Worm (Caenorhabditis elegans) whole organism, late embryonic: ENCODE data around the gene Y53G8AR.6.

Source experiments
- C38D4.7 ChIP-seq: fragments of 200-800 bp; sonication (Bioruptor generic); optimal IDR thresholded peaks from 2 replicates; lab custom pipeline; 2018; ENCODE audit warnings: mild to moderate bottlenecking, missing genetic modification characterization, moderate library complexity, missing compliant biosample characterization
- F13H6.1 ChIP-seq: sonication (generic microtip); optimal IDR thresholded peaks from 2 replicates; lab custom pipeline; 2016; ENCODE audit warnings: missing genetic modification characterization, missing compliant biosample characterization
- K02D7.2 ChIP-seq: sonication (generic microtip); optimal IDR thresholded peaks from 2 replicates; lab custom pipeline; 2017; ENCODE audit warnings: mild to moderate bottlenecking, missing genetic modification characterization, missing compliant biosample characterization
- K09A11.1 ChIP-seq: sonication (generic microtip); optimal IDR thresholded peaks from 2 replicates; lab custom pipeline; 2017; ENCODE audit warnings: antibody characterized with exemption, mild to moderate bottlenecking, missing genetic modification characterization, missing compliant biosample characterization; ENCODE audit not compliant: insufficient read depth
- T23F11.4 ChIP-seq: fragments of 200-800 bp; sonication (Bioruptor generic); optimal IDR thresholded peaks from 2 replicates; lab custom pipeline; 2018; ENCODE audit warnings: mild to moderate bottlenecking, missing genetic modification characterization, missing compliant biosample characterization
- Y22D7AL.16 ChIP-seq: sonication (generic microtip); optimal IDR thresholded peaks from 2 replicates; lab custom pipeline; 2016; ENCODE audit warnings: missing genetic modification characterization, missing compliant biosample characterization
- ahr-1 ChIP-seq: sonication (generic microtip); optimal IDR thresholded peaks from 2 replicates; lab custom pipeline; 2016; ENCODE audit warnings: missing genetic modification characterization, missing compliant biosample characterization
- ama-1 ChIP-seq: fragments of 150-350 bp; optimal IDR thresholded peaks from 2 replicates; lab custom pipeline; 2014
- ceh-14 ChIP-seq: sonication (generic microtip); optimal IDR thresholded peaks from 2 replicates; lab custom pipeline; 2016; ENCODE audit warnings: missing genotype, missing genetic modification characterization, missing compliant biosample characterization
- ceh-18 ChIP-seq: sonication (generic microtip); optimal IDR thresholded peaks from 2 replicates; lab custom pipeline; 2016; ENCODE audit warnings: missing genetic modification characterization, missing compliant biosample characterization
- ceh-19 ChIP-seq: fragments of 200-800 bp; sonication (Bioruptor generic); optimal IDR thresholded peaks from 2 replicates; lab custom pipeline; 2018; ENCODE audit warnings: mild to moderate bottlenecking, missing genetic modification characterization, missing compliant biosample characterization
- ceh-2 ChIP-seq: sonication (generic microtip); optimal IDR thresholded peaks from 2 replicates; lab custom pipeline; 2016; ENCODE audit warnings: missing genotype, missing genetic modification characterization, missing compliant biosample characterization
- ceh-22 ChIP-seq: sonication (generic microtip); optimal IDR thresholded peaks from 2 replicates; lab custom pipeline; 2017; ENCODE audit warnings: missing biosample characterization, missing genetic modification characterization
- ceh-31 ChIP-seq: sonication (generic microtip); optimal IDR thresholded peaks from 2 replicates; lab custom pipeline; 2016; ENCODE audit warnings: missing genetic modification characterization, missing compliant biosample characterization
- ceh-45 ChIP-seq: fragments of 200-800 bp; sonication (Bioruptor generic); IDR thresholded peaks from 2 replicates; pipeline ENCODE4 v1.3.6; 2022; ENCODE audit warnings: missing genetic modification reagents, missing genetic modification characterization, missing compliant biosample characterization
- ceh-9 ChIP-seq: sonication (generic microtip); optimal IDR thresholded peaks from 2 replicates; lab custom pipeline; 2016; ENCODE audit warnings: mild to moderate bottlenecking, missing genetic modification characterization, inconsistent platforms, missing compliant biosample characterization
- che-1 ChIP-seq: sonication (generic microtip); optimal IDR thresholded peaks from 2 replicates; lab custom pipeline; 2016; ENCODE audit warnings: mild to moderate bottlenecking, missing genetic modification characterization, missing compliant biosample characterization
- dve-1 ChIP-seq: sonication (generic microtip); optimal IDR thresholded peaks from 2 replicates; lab custom pipeline; 2017; ENCODE audit warnings: antibody characterized with exemption, mild to moderate bottlenecking, missing genetic modification characterization, missing compliant biosample characterization
- elt-2 ChIP-seq: sonication (generic microtip); optimal IDR thresholded peaks from 2 replicates; lab custom pipeline; 2016; ENCODE audit warnings: missing genetic modification reagents, missing genetic modification characterization, missing compliant biosample characterization
- elt-4 ChIP-seq: sonication (generic microtip); optimal IDR thresholded peaks from 2 replicates; lab custom pipeline; 2016; ENCODE audit warnings: missing genetic modification characterization, missing compliant biosample characterization
- eyg-1 ChIP-seq: sonication (generic microtip); optimal IDR thresholded peaks from 2 replicates; lab custom pipeline; 2016; ENCODE audit warnings: missing genotype, missing genetic modification characterization, missing compliant biosample characterization
- fax-1 ChIP-seq: sonication (generic microtip); optimal IDR thresholded peaks from 2 replicates; lab custom pipeline; 2016; ENCODE audit warnings: missing genotype, missing genetic modification characterization, missing compliant biosample characterization
- fkh-10 ChIP-seq: fragments of 150-350 bp; optimal IDR thresholded peaks from 2 replicates; lab custom pipeline; 2014; ENCODE audit warnings: missing biosample characterization, missing genetic modification reagents, missing genetic modification characterization
- gmeb-2 ChIP-seq: sonication (generic microtip); optimal IDR thresholded peaks from 2 replicates; lab custom pipeline; 2016; ENCODE audit warnings: missing genetic modification characterization, inconsistent platforms, missing compliant biosample characterization
- hlh-15 ChIP-seq: sonication (generic microtip); optimal IDR thresholded peaks from 2 replicates; lab custom pipeline; 2016; ENCODE audit warnings: missing genetic modification characterization, missing compliant biosample characterization
- hlh-30 ChIP-seq: sonication (generic microtip); optimal IDR thresholded peaks from 2 replicates; lab custom pipeline; 2017; ENCODE audit warnings: antibody characterized with exemption, missing genetic modification characterization, missing compliant biosample characterization; ENCODE audit not compliant: insufficient read depth
- hlh-6 ChIP-seq: sonication (generic microtip); optimal IDR thresholded peaks from 2 replicates; lab custom pipeline; 2016; ENCODE audit warnings: missing genotype, missing genetic modification characterization, missing compliant biosample characterization
- hlh-8 ChIP-seq: sonication (generic microtip); optimal IDR thresholded peaks from 2 replicates; lab custom pipeline; 2016; ENCODE audit warnings: missing genotype, missing genetic modification characterization, missing compliant biosample characterization
- lim-6 ChIP-seq: sonication (generic microtip); optimal IDR thresholded peaks from 2 replicates; lab custom pipeline; 2016; ENCODE audit warnings: missing genetic modification characterization, missing compliant biosample characterization
- lin-11 ChIP-seq: fragments of 200-800 bp; sonication (Bioruptor generic); optimal IDR thresholded peaks from 2 replicates; lab custom pipeline; 2018; ENCODE audit warnings: mild to moderate bottlenecking, missing genetic modification characterization, missing compliant biosample characterization
- nfya-1 ChIP-seq: sonication (generic microtip); optimal IDR thresholded peaks from 2 replicates; lab custom pipeline; 2017; ENCODE audit warnings: missing genetic modification characterization, mild to moderate bottlenecking, missing compliant biosample characterization, antibody characterized with exemption, moderate library complexity
- nhr-11 ChIP-seq: fragments of 150-350 bp; optimal IDR thresholded peaks from 2 replicates; lab custom pipeline; 2014; ENCODE audit warnings: missing biosample characterization, missing genetic modification characterization
- npax-4 ChIP-seq: sonication (generic microtip); optimal IDR thresholded peaks from 2 replicates; lab custom pipeline; 2016; ENCODE audit warnings: missing genetic modification characterization, missing compliant biosample characterization
- pag-3 ChIP-seq: sonication (generic microtip); optimal IDR thresholded peaks from 2 replicates; lab custom pipeline; 2016; ENCODE audit warnings: missing compliant biosample characterization, missing genetic modification characterization, borderline replicate concordance
- pax-1 ChIP-seq: fragments of 150-350 bp; optimal IDR thresholded peaks from 2 replicates; lab custom pipeline; 2014; ENCODE audit warnings: missing biosample characterization, missing genetic modification characterization
- pha-4 ChIP-seq: fragments of 150-350 bp; optimal IDR thresholded peaks from 2 replicates; lab custom pipeline; 2018; ENCODE audit warnings: missing biosample characterization, missing genetic modification reagents, missing genetic modification characterization
- pqm-1 ChIP-seq: sonication (generic microtip); optimal IDR thresholded peaks from 2 replicates; lab custom pipeline; 2016; ENCODE audit warnings: missing genetic modification characterization, missing compliant biosample characterization
- pros-1 ChIP-seq: fragments of 150-350 bp; optimal IDR thresholded peaks from 2 replicates; lab custom pipeline; 2014; ENCODE audit warnings: missing biosample characterization, missing genetic modification reagents, missing genetic modification characterization
- ref-2 ChIP-seq: sonication (generic microtip); optimal IDR thresholded peaks from 2 replicates; lab custom pipeline; 2016; ENCODE audit warnings: missing genetic modification characterization, missing compliant biosample characterization
- sdc-2 ChIP-seq: sonication (generic microtip); optimal IDR thresholded peaks from 2 replicates; lab custom pipeline; 2016; ENCODE audit warnings: missing genotype, missing genetic modification characterization, missing compliant biosample characterization
- sox-2 ChIP-seq: fragments of 200-800 bp; sonication (Bioruptor generic); IDR thresholded peaks from 2 replicates; pipeline ENCODE4 v1.3.6; 2022; ENCODE audit warnings: missing genetic modification reagents, missing genetic modification characterization, missing compliant biosample characterization
- sox-4 ChIP-seq: sonication (generic microtip); optimal IDR thresholded peaks from 2 replicates; lab custom pipeline; 2017; ENCODE audit warnings: mild to moderate bottlenecking, missing genetic modification characterization, inconsistent platforms, missing compliant biosample characterization
- tbx-2 ChIP-seq: sonication (generic microtip); optimal IDR thresholded peaks from 2 replicates; lab custom pipeline; 2016; ENCODE audit warnings: missing genetic modification characterization, missing compliant biosample characterization
- ttx-3 ChIP-seq: sonication (generic microtip); optimal IDR thresholded peaks from 2 replicates; lab custom pipeline; 2016; ENCODE audit warnings: missing genetic modification reagents, missing genetic modification characterization, missing compliant biosample characterization
- unc-42 ChIP-seq: sonication (generic microtip); optimal IDR thresholded peaks from 2 replicates; lab custom pipeline; 2016; ENCODE audit warnings: missing genotype, missing genetic modification characterization, missing compliant biosample characterization
- unc-55 ChIP-seq: sonication (generic microtip); optimal IDR thresholded peaks from 2 replicates; lab custom pipeline; 2017; ENCODE audit warnings: missing biosample characterization, missing genetic modification reagents, missing genetic modification characterization
- unc-86 ChIP-seq: sonication (generic microtip); optimal IDR thresholded peaks from 2 replicates; lab custom pipeline; 2016; ENCODE audit warnings: missing genetic modification characterization, missing compliant biosample characterization
- ztf-16 ChIP-seq: sonication (generic microtip); optimal IDR thresholded peaks from 2 replicates; lab custom pipeline; 2017; ENCODE audit warnings: missing genetic modification characterization, missing compliant biosample characterization

Y53G8AR.6 gene

DNA sequence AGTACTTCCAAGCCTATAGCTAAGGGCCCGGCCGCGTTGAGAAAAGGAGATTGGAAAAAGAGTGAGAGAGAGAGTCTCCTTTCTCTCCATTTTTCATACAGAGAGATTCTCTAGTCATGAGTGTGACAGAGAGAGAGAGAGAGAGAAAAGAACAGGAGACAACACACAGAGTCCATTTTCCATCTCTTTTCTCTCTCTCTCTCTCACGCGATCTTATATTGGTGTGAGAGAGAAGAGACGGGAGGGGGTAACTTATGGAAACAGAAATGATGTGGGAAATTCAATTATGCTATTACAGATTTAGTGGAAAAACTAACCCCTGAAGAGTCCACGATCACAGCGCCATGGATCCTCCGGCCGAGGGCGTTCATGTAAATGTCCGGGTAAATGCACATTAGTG lies 21.4 kb upstream of the Y53G8AR.6 start (continued):
- TF ChIP-seq K02D7.2 (tag; lab: Kevin White, UChicago) = no peak
- TF ChIP-seq ceh-9 (tag; lab: Kevin White, UChicago) = no peak
- TF ChIP-seq F13H6.1 (tag; lab: Kevin White, UChicago) = no peak
- peak; percentile 34 for TF ChIP-seq ceh-18 (tag; lab: Kevin White, UChicago)
- TF ChIP-seq Y22D7AL.16 (tag; lab: Kevin White, UChicago) = no peak
- TF ChIP-seq ceh-2 (tag; lab: Kevin White, UChicago) = no peak
- TF ChIP-seq fkh-10 (GFP tag; lab: Kevin White, UChicago) = no peak
- TF ChIP-seq lim-6 (tag; lab: Kevin White, UChicago) = no peak
- no peak for TF ChIP-seq dve-1 (tag; lab: Kevin White, UChicago)
- TF ChIP-seq npax-4 (tag; lab: Kevin White, UChicago) = no peak
- no peak for TF ChIP-seq ceh-14 (tag; lab: Kevin White, UChicago)
- no peak for TF ChIP-seq hlh-15 (tag; lab: Kevin White, UChicago)
- TF ChIP-seq ztf-16 (tag; lab: Kevin White, UChicago) = no peak
- TF ChIP-seq gmeb-2 (tag; lab: Kevin White, UChicago) = no peak
- no peak for TF ChIP-seq hlh-6 (tag; lab: Kevin White, UChicago)
- TF ChIP-seq eyg-1 = no peak
- no peak for TF ChIP-seq che-1
- no peak for TF ChIP-seq elt-2 (tag; lab: Kevin White, UChicago)
- TF ChIP-seq pha-4 (tag; lab: Kevin White, UChicago) = no peak
- TF ChIP-seq lin-11 (tag; lab: Kevin White, UChicago) = no peak
- TF ChIP-seq T23F11.4 (GFP tag; lab: Kevin White, UChicago) = no peak
- TF ChIP-seq hlh-30 (tag; lab: Kevin White, UChicago) = peak; percentile 86
- no peak for TF ChIP-seq pag-3 (tag; lab: Kevin White, UChicago)
- no peak for TF ChIP-seq C38D4.7 (GFP tag; lab: Kevin White, UChicago)
- TF ChIP-seq sox-4 (tag; lab: Kevin White, UChicago) = no peak
- TF ChIP-seq unc-86 (tag; lab: Kevin White, UChicago) = no peak
- TF ChIP-seq, all 69 proteins: peak for 10

- no peak for TF ChIP-seq Y22D7AL.16 (tag; lab: Kevin White, UChicago)
- no peak for TF ChIP-seq ama-1 (lab: Kevin White, UChicago)
- no peak for TF ChIP-seq ahr-1
Measured at ce11 chrIII:3278610-3279009, 15.9 kb upstream of the Y53G8AR.6 start, which contains the start of gene Y53G8AM.8. TSS of gene Y53G8AM.8 (minus strand) at chrIII:3278710.

DNA sequence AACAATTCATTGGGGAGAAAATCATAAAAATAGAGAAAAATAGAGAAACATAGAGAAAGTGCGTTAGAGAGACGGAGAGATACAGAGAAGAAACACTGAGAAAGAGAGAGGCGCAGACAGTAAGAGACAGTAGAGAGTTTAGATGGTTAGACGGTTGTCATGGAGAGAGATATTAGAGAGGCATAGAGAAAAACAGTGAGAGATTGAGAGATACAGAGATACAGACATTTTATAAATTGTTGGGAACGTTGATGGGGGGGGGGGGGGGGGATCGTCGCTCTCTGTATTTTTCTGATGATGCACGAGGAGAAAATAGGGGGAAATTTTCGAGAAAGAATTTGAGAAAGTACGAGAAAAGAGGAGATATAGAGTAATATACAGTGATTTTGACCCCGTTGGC lies 15.2 kb upstream of the Y53G8AR.6 start:
- TF ChIP-seq hlh-6 (tag; lab: Kevin White, UChicago) (no peak), ceh-18 (tag; lab: Kevin White, UChicago) (peak; percentile 39), ceh-19 (GFP tag; lab: Kevin White, UChicago) (no peak), sdc-2 (no peak), nhr-11 (tag; lab: Kevin White, UChicago) (no peak), ceh-14 (tag; lab: Kevin White, UChicago) (no peak), hlh-30 (tag; lab: Kevin White, UChicago) (peak; percentile 25), ttx-3 (tag; lab: Kevin White, UChicago) (no peak), tbx-2 (peak; percentile 3), ama-1 (lab: Kevin White, UChicago) (no peak), K09A11.1 (tag; lab: Kevin White, UChicago) (peak; percentile 1), ceh-45 (GFP tag; lab: Robert Waterston, UW) (no peak), unc-55 (GFP tag; lab: Kevin White, UChicago) (peak; percentile 90), Y22D7AL.16 (tag; lab: Kevin White, UChicago) (no peak), hlh-8 (tag; lab: Kevin White, UChicago) (no peak), unc-42 (no peak), pqm-1 (no peak), ahr-1 (no peak), fax-1 (no peak), pax-1 (tag; lab: Kevin White, UChicago) (peak; percentile 70), sox-2 (no peak), pros-1 (no peak), dve-1 (tag; lab: Kevin White, UChicago) (peak; percentile 54), elt-4 (tag; lab: Kevin White, UChicago) (no peak), ceh-31 (tag; lab: Kevin White, UChicago) (peak; percentile 22), ref-2 (tag; lab: Kevin White, UChicago) (no peak), ceh-22 (no peak), elt-2 (tag; lab: Kevin White, UChicago) (peak; percentile 17), nfya-1 (peak; percentile 68)
